Fruit fly (Drosophila melanogaster): ENCODE data around the gene Sms.

Gene Sms

dm6 chr3L:12266343-12267287 lies 10.4 kb downstream of the Sms start, which contains the start of gene app (continued):
- TF ChIP-seq Rx (GFP tag; IDR thresholded peaks at IDR 0.05) = peak; percentile 88
- peak; percentile 91 for TF ChIP-seq nmo (GFP tag; optimal IDR thresholded peaks at IDR 0.05)
- peak; percentile 47 for TF ChIP-seq Sry-β (GFP tag; optimal IDR thresholded peaks at IDR 0.05)
- peak; percentile 43 for TF ChIP-seq abd-A (tag; optimal IDR thresholded peaks at IDR 0.05)
- peak; percentile 70 for TF ChIP-seq Deaf1 (tag; optimal IDR thresholded peaks at IDR 0.05)
- peak; percentile 91 for TF ChIP-seq CG6813 (GFP tag; optimal IDR thresholded peaks at IDR 0.05)
- peak; percentile 85 for TF ChIP-seq dmrt99B (tag; optimal IDR thresholded peaks at IDR 0.05)
- peak; percentile 37 for TF ChIP-seq CG1792 (GFP tag; optimal IDR thresholded peaks at IDR 0.05)
- TF ChIP-seq CG11456 (GFP tag; IDR thresholded peaks at IDR 0.05) = peak; percentile 87
- TF ChIP-seq CG18619 (GFP tag; optimal IDR thresholded peaks at IDR 0.05) = peak; percentile 89
- TF ChIP-seq Taf1 (GFP tag; IDR thresholded peaks at IDR 0.05) = 0 out of 2 replicates have a peak, but pooled peaks have one; percentile 42
- TF ChIP-seq Meics (GFP tag; optimal IDR thresholded peaks at IDR 0.05) = peak; percentile 91
- peak; percentile 93 for TF ChIP-seq so (GFP tag; IDR thresholded peaks at IDR 0.05)
- TF ChIP-seq CG11695 (GFP tag; IDR thresholded peaks at IDR 0.05) = peak; percentile 91
- TF ChIP-seq kah (GFP tag; optimal IDR thresholded peaks at IDR 0.05) = peak; percentile 59
- TF ChIP-seq run (tag; optimal IDR thresholded peaks at IDR 0.05) = peak; percentile 74
- peak; percentile 61 for TF ChIP-seq CG30020 (tag; optimal IDR thresholded peaks at IDR 0.05)
- TF ChIP-seq CG42726 (GFP tag; IDR thresholded peaks at IDR 0.05; ENCODE audit: partially characterized antibody) = no peak
- no peak for TF ChIP-seq grn (GFP tag; optimal IDR thresholded peaks at IDR 0.05)
- TF ChIP-seq pzg (GFP tag; optimal IDR thresholded peaks at IDR 0.05) = peak; percentile 61
- TF ChIP-seq Lpt (GFP tag; optimal IDR thresholded peaks at IDR 0.05) = no peak
- TF ChIP-seq Hand (GFP tag; optimal IDR thresholded peaks at IDR 0.05) = peak; percentile 51
- TF ChIP-seq C15 (GFP tag; IDR thresholded peaks at IDR 0.05) = peak; percentile 39; the same call in 1 of the 3 replicates
- peak; percentile 87 for TF ChIP-seq grau (tag; optimal IDR thresholded peaks at IDR 0.05)
- 0 out of 2 replicates have a peak, but pooled peaks have one; percentile 50 for TF ChIP-seq CG10321 (GFP tag; IDR thresholded peaks at IDR 0.05)
- no peak for TF ChIP-seq ab (GFP tag; optimal IDR thresholded peaks at IDR 0.05)
- peak; percentile 89 for TF ChIP-seq lmd (GFP tag; IDR thresholded peaks at IDR 0.05)
- TF ChIP-seq schlank (tag; optimal IDR thresholded peaks at IDR 0.05) = peak; percentile 77
- peak; percentile 63 for TF ChIP-seq pnt (GFP tag; optimal IDR thresholded peaks at IDR 0.05)
- peak; percentile 86 for TF ChIP-seq otp (GFP tag; IDR thresholded peaks at IDR 0.05)
- TF ChIP-seq CG14667 (GFP tag; IDR thresholded peaks at IDR 0.05) = peak; percentile 83; the same call in 1 of the 2 replicates
- no peak for TF ChIP-seq da (GFP tag; optimal IDR thresholded peaks at IDR 0.05)
- TF ChIP-seq Opbp (GFP tag; IDR thresholded peaks at IDR 0.05; ENCODE audit: partially characterized antibody) = peak; percentile 43; the same call in 1 of the 3 replicates
- peak; percentile 34 for TF ChIP-seq Myb (GFP tag; optimal IDR thresholded peaks at IDR 0.05)
- peak; percentile 89 for TF ChIP-seq CG17912 (GFP tag; optimal IDR thresholded peaks at IDR 0.05)
- TF ChIP-seq CG8944 (GFP tag; optimal IDR thresholded peaks at IDR 0.05) = peak; percentile 65
- no peak for TF ChIP-seq tll (GFP tag; optimal IDR thresholded peaks at IDR 0.05)
- peak; percentile 92 for TF ChIP-seq CG10209 (GFP tag; optimal IDR thresholded peaks at IDR 0.05)
- TF ChIP-seq CG11560 (tag; IDR thresholded peaks at IDR 0.05) = 0 out of 3 replicates have a peak, but pooled peaks have one; percentile 59
- TF ChIP-seq fd96Cb (tag; optimal IDR thresholded peaks at IDR 0.05) = peak; percentile 84
- TF ChIP-seq CG8388 (GFP tag; optimal IDR thresholded peaks at IDR 0.05) = peak; percentile 75
- TF ChIP-seq CG15514 (GFP tag; optimal IDR thresholded peaks at IDR 0.05) = peak; percentile 83
- TF ChIP-seq her (GFP tag; optimal IDR thresholded peaks at IDR 0.05) = peak; percentile 62
- peak; percentile 53; the same call in 1 of the 2 replicates for TF ChIP-seq Poxn (GFP tag; IDR thresholded peaks at IDR 0.05)
- peak; percentile 81 for TF ChIP-seq wor (GFP tag; IDR thresholded peaks at IDR 0.05)
- peak; percentile 89 for TF ChIP-seq Fer3 (tag; optimal IDR thresholded peaks at IDR 0.05)
- TF ChIP-seq CG10147 (GFP tag; optimal IDR thresholded peaks at IDR 0.05) = peak; percentile 72

All from whole organism, embryonic.